Fruit fly (Drosophila melanogaster) whole organism, adult: ENCODE measurements around the gene MP1.

Source experiments
- CG11617 ChIP-seq: fragments of 200-800 bp; sonication (Bioruptor generic); optimal IDR thresholded peaks from 2 replicates; lab custom pipeline; 2017; ENCODE audit warnings: mild to moderate bottlenecking, missing biosample characterization, missing genetic modification reagents, missing genetic modification characterization
- CG12768 ChIP-seq: fragments of 200-800 bp; sonication (Bioruptor generic); optimal IDR thresholded peaks from 2 replicates; lab custom pipeline; 2017; ENCODE audit warnings: missing biosample characterization, missing genetic modification characterization, mild to moderate bottlenecking, moderate library complexity, missing genetic modification reagents
- CG14711 ChIP-seq: fragments of 200-800 bp; sonication (Bioruptor generic); optimal IDR thresholded peaks from 2 replicates; lab custom pipeline; 2018; ENCODE audit warnings: missing biosample characterization, mild to moderate bottlenecking, missing genetic modification characterization, moderate library complexity
- CG1620 ChIP-seq: fragments of 200-800 bp; sonication (Bioruptor generic); optimal IDR thresholded peaks from 2 replicates; lab custom pipeline; 2016; ENCODE audit warnings: missing biosample characterization, missing genetic modification characterization
- CG33017 ChIP-seq: fragments of 200-800 bp; sonication (Bioruptor generic); optimal IDR thresholded peaks from 2 replicates; lab custom pipeline; 2018; ENCODE audit warnings: missing biosample characterization, mild to moderate bottlenecking, missing genetic modification characterization, moderate library complexity
- CG5204 ChIP-seq: fragments of 200-800 bp; sonication (Bioruptor generic); optimal IDR thresholded peaks from 2 replicates; lab custom pipeline; 2016; ENCODE audit warnings: missing biosample characterization, missing genetic modification characterization
- CG7045 ChIP-seq: fragments of 200-800 bp; sonication (Bioruptor generic); optimal IDR thresholded peaks from 2 replicates; lab custom pipeline; 2017; ENCODE audit warnings: missing biosample characterization, mild to moderate bottlenecking, missing genetic modification characterization
- CG7101 ChIP-seq: fragments of 200-800 bp; sonication (Bioruptor generic); optimal IDR thresholded peaks from 2 replicates; lab custom pipeline; 2018; ENCODE audit warnings: missing biosample characterization, mild to moderate bottlenecking, missing genetic modification characterization, moderate library complexity
- Clk ChIP-seq: fragments of 200-800 bp; sonication (Bioruptor generic); optimal IDR thresholded peaks from 2 replicates; lab custom pipeline; 2017; ENCODE audit warnings: missing biosample characterization, missing genetic modification characterization
- Crg-1 ChIP-seq: fragments of 200-800 bp; sonication (Bioruptor generic); optimal IDR thresholded peaks from 2 replicates; lab custom pipeline; 2016; ENCODE audit warnings: missing biosample characterization, missing genetic modification characterization
- Hr96 ChIP-seq: fragments of 200-800 bp; sonication (Bioruptor generic); optimal IDR thresholded peaks from 2 replicates; lab custom pipeline; 2016; ENCODE audit warnings: missing biosample characterization, missing genetic modification characterization
- Mnt ChIP-seq: fragments of 200-800 bp; sonication (Bioruptor generic); optimal IDR thresholded peaks from 2 replicates; lab custom pipeline; 2016; ENCODE audit warnings: missing biosample characterization, mild to moderate bottlenecking, missing genetic modification characterization
- bab1 ChIP-seq: fragments of 200-800 bp; sonication (Bioruptor generic); optimal IDR thresholded peaks from 3 replicates; lab custom pipeline; 2019; ENCODE audit warnings: missing biosample characterization, mild to moderate bottlenecking, missing genetic modification characterization, moderate library complexity
- cic ChIP-seq: fragments of 200-800 bp; sonication (Bioruptor generic); optimal IDR thresholded peaks from 2 replicates; lab custom pipeline; 2017; ENCODE audit warnings: missing biosample characterization, mild to moderate bottlenecking, missing genetic modification characterization, moderate library complexity
- cnc ChIP-seq, 2 experiments: fragments of >200 bp; optimal IDR thresholded peaks; 2 replicates each; lab custom pipeline; 2017
- kay ChIP-seq: fragments of 200-800 bp; sonication (Bioruptor generic); peaks from one replicate; lab custom pipeline; 2016; ENCODE audit warnings: missing biosample characterization, missing genetic modification characterization, borderline replicate concordance
- ovo ChIP-seq: fragments of 200-800 bp; sonication (Bioruptor generic); optimal IDR thresholded peaks from 2 replicates; lab custom pipeline; 2016; ENCODE audit warnings: missing biosample characterization, missing genetic modification characterization
- pad ChIP-seq: fragments of 200-800 bp; sonication (Bioruptor generic); optimal IDR thresholded peaks from 3 replicates; lab custom pipeline; 2017; ENCODE audit warnings: missing biosample characterization, missing genetic modification characterization, mild to moderate bottlenecking, moderate library complexity, missing genetic modification reagents
- tj ChIP-seq: fragments of 200-800 bp; sonication (Bioruptor generic); optimal IDR thresholded peaks from 3 replicates; lab custom pipeline; 2017; ENCODE audit warnings: missing biosample characterization, mild to moderate bottlenecking, missing genetic modification characterization, moderate library complexity
- toe ChIP-seq: fragments of 200-800 bp; sonication (Bioruptor generic); optimal IDR thresholded peaks from 2 replicates; lab custom pipeline; 2016; ENCODE audit warnings: missing biosample characterization, missing genetic modification characterization

Gene MP1

dm6 chr3R:4337580-4337979 lies 29.9 kb downstream of the MP1 start, which contains the start of the genes Skp2 and CG1103:
Gene Skp2 (minus strand): TSS chr3R:4337674.
Gene CG1103 (plus strand): TSS chr3R:4337755.
- no peak for TF ChIP-seq CG7101 (tag; lab: Kevin White, UChicago)
- TF ChIP-seq tj (GFP tag; lab: Kevin White, UChicago): peak; percentile 49
- TF ChIP-seq CG14711 (tag; lab: Kevin White, UChicago): peak; percentile 96
- TF ChIP-seq Hr96 (GFP tag; lab: Kevin White, UChicago): no peak
- no peak for TF ChIP-seq CG5204 (GFP tag; lab: Kevin White, UChicago)
- no peak for TF ChIP-seq CG7045
- TF ChIP-seq bab1 (GFP tag; lab: Kevin White, UChicago): peak; percentile 62
- no peak for TF ChIP-seq Crg-1 (GFP tag; lab: Kevin White, UChicago)
- no peak for TF ChIP-seq cic (GFP tag; lab: Kevin White, UChicago)
- no peak for TF ChIP-seq Mnt (GFP tag; lab: Kevin White, UChicago)
- no peak for TF ChIP-seq cnc (optimal IDR thresholded peaks at IDR 0.05; lab: Kevin White, UChicago)
- TF ChIP-seq CG11617 (GFP tag; lab: Kevin White, UChicago): no peak
- TF ChIP-seq Clk (GFP tag; lab: Kevin White, UChicago): no peak

- TF ChIP-seq cic (GFP tag; lab: Kevin White, UChicago) (no peak), Hr96 (GFP tag; lab: Kevin White, UChicago) (no peak), toe (GFP tag; lab: Kevin White, UChicago) (no peak), CG7045 (no peak), tj (GFP tag; lab: Kevin White, UChicago) (no peak), CG5204 (GFP tag; lab: Kevin White, UChicago) (no peak), cnc (optimal IDR thresholded peaks at IDR 0.05; lab: Kevin White, UChicago) (no peak), CG33017 (tag; lab: Kevin White, UChicago) (no peak), CG12768 (no peak), ovo (GFP tag; lab: Kevin White, UChicago) (no peak), CG7101 (tag; lab: Kevin White, UChicago) (no peak), bab1 (GFP tag; lab: Kevin White, UChicago) (no peak)
Measured at dm6 chr3R:4340174-4340573, 32.5 kb downstream of the MP1 start.

dm6 chr3R:4341177-4341576 lies 33.5 kb downstream of the MP1 start:
- TF ChIP-seq tj (GFP tag; lab: Kevin White, UChicago) (no peak), cic (GFP tag; lab: Kevin White, UChicago) (no peak), CG33017 (tag; lab: Kevin White, UChicago) (no peak), CG7045 (no peak), CG11617 (GFP tag; lab: Kevin White, UChicago) (no peak), pad (GFP tag; lab: Kevin White, UChicago) (no peak), CG1620 (GFP tag; lab: Kevin White, UChicago) (no peak), cnc (optimal IDR thresholded peaks at IDR 0.05; lab: Kevin White, UChicago) (no peak), CG7101 (tag; lab: Kevin White, UChicago) (no peak), Crg-1 (GFP tag; lab: Kevin White, UChicago) (no peak), kay (no peak), Clk (GFP tag; lab: Kevin White, UChicago) (no peak), CG12768 (no peak), Hr96 (GFP tag; lab: Kevin White, UChicago) (no peak), Mnt (GFP tag; lab: Kevin White, UChicago) (no peak)

- TF ChIP-seq CG7045: no peak
- TF ChIP-seq pad (GFP tag; lab: Kevin White, UChicago): no peak
- no peak for TF ChIP-seq ovo (GFP tag; lab: Kevin White, UChicago)
- no peak for TF ChIP-seq tj (GFP tag; lab: Kevin White, UChicago)
- no peak for TF ChIP-seq cnc (optimal IDR thresholded peaks at IDR 0.05; lab: Kevin White, UChicago)
- TF ChIP-seq Hr96 (GFP tag; lab: Kevin White, UChicago): no peak
- no peak for TF ChIP-seq Clk (GFP tag; lab: Kevin White, UChicago)
- no peak for TF ChIP-seq kay
- no peak for TF ChIP-seq CG1620 (GFP tag; lab: Kevin White, UChicago)
- no peak for TF ChIP-seq CG14711 (tag; lab: Kevin White, UChicago)
- no peak for TF ChIP-seq CG33017 (tag; lab: Kevin White, UChicago)
- TF ChIP-seq CG5204 (GFP tag; lab: Kevin White, UChicago): no peak
- no peak for TF ChIP-seq CG7101 (tag; lab: Kevin White, UChicago)
- no peak for TF ChIP-seq CG11617 (GFP tag; lab: Kevin White, UChicago)
- no peak for TF ChIP-seq Mnt (GFP tag; lab: Kevin White, UChicago)
- TF ChIP-seq toe (GFP tag; lab: Kevin White, UChicago): no peak
- no peak for TF ChIP-seq CG12768
- TF ChIP-seq bab1 (GFP tag; lab: Kevin White, UChicago): no peak
- no peak for TF ChIP-seq Crg-1 (GFP tag; lab: Kevin White, UChicago)
Measured at dm6 chr3R:4346636-4347035, 38.9 kb downstream of the MP1 start, which contains the start of gene hkb. Gene hkb (minus strand): TSS chr3R:4346646.

- TF ChIP-seq CG1620 (GFP tag; lab: Kevin White, UChicago) (no peak), Clk (GFP tag; lab: Kevin White, UChicago) (no peak), CG5204 (GFP tag; lab: Kevin White, UChicago) (no peak), cic (GFP tag; lab: Kevin White, UChicago) (no peak), ovo (GFP tag; lab: Kevin White, UChicago) (no peak), CG14711 (tag; lab: Kevin White, UChicago) (no peak), Hr96 (GFP tag; lab: Kevin White, UChicago) (no peak), kay (no peak), Crg-1 (GFP tag; lab: Kevin White, UChicago) (no peak), bab1 (GFP tag; lab: Kevin White, UChicago) (no peak), tj (GFP tag; lab: Kevin White, UChicago) (no peak), toe (GFP tag; lab: Kevin White, UChicago) (no peak)
Measured at dm6 chr3R:4348197-4348814, 40.6 kb downstream of the MP1 start.
